Worm (Caenorhabditis elegans): ENCODE data around the gene cpg-4.

Gene cpg-4

ce11 chrV:5990383-5990782, 5.8 kb upstream of the cpg-4 start, which contains the start of gene fut-8:
TSS of gene fut-8 (minus strand) at chrV:5990483.
- TF ChIP-seq ceh-34 (tag; optimal IDR thresholded peaks at IDR 0.05) (peak; percentile 42), ceh-30 (tag; optimal IDR thresholded peaks at IDR 0.05) (no peak), ceh-48 (tag; optimal IDR thresholded peaks at IDR 0.05) (no peak), ttx-3 (tag; optimal IDR thresholded peaks at IDR 0.05) (no peak)

- TF ChIP-seq gmeb-2 (tag; optimal IDR thresholded peaks at IDR 0.05) = no peak
- no peak for TF ChIP-seq ceh-2 (tag; optimal IDR thresholded peaks at IDR 0.05)
- TF ChIP-seq ceh-48 (tag; optimal IDR thresholded peaks at IDR 0.05) = peak; percentile 73
- peak; percentile 41 for TF ChIP-seq syd-9 (tag; optimal IDR thresholded peaks at IDR 0.05)
- peak; percentile 63 for TF ChIP-seq ceh-14 (tag; optimal IDR thresholded peaks at IDR 0.05)
- no peak for TF ChIP-seq hlh-13 (GFP tag; optimal IDR thresholded peaks at IDR 0.05)
- no peak for TF ChIP-seq hlh-15 (tag; optimal IDR thresholded peaks at IDR 0.05)
- TF ChIP-seq hlh-30 (tag; optimal IDR thresholded peaks at IDR 0.05; ENCODE audit: insufficient read depth) = no peak
- TF ChIP-seq nhr-11 (tag; optimal IDR thresholded peaks at IDR 0.05) = no peak
- TF ChIP-seq fax-1 (tag; optimal IDR thresholded peaks at IDR 0.05) = no peak
- TF ChIP-seq dve-1 (tag; optimal IDR thresholded peaks at IDR 0.05) = no peak
- TF ChIP-seq ceh-6 (GFP tag; optimal IDR thresholded peaks at IDR 0.05) = no peak
- TF ChIP-seq ceh-19 (GFP tag; optimal IDR thresholded peaks at IDR 0.05) = no peak
- peak; percentile 50 for TF ChIP-seq tbx-2 (tag; optimal IDR thresholded peaks at IDR 0.05)
- no peak for TF ChIP-seq ceh-30 (tag; optimal IDR thresholded peaks at IDR 0.05)
- TF ChIP-seq pat-9 (tag; optimal IDR thresholded peaks at IDR 0.05) = no peak
- no peak for TF ChIP-seq elt-4 (tag; optimal IDR thresholded peaks at IDR 0.05)
- TF ChIP-seq ets-4 (tag; optimal IDR thresholded peaks at IDR 0.05) = no peak
- TF ChIP-seq pros-1 (tag; optimal IDR thresholded peaks at IDR 0.05) = peak; percentile 3
- no peak for TF ChIP-seq ceh-22 (tag; optimal IDR thresholded peaks at IDR 0.05)
- TF ChIP-seq pha-2 (tag; optimal IDR thresholded peaks at IDR 0.05) = no peak
- no peak for TF ChIP-seq K09A11.1 (tag; optimal IDR thresholded peaks at IDR 0.05; ENCODE audit: insufficient read depth)
- peak; percentile 53 for TF ChIP-seq ceh-31 (tag; optimal IDR thresholded peaks at IDR 0.05)
- TF ChIP-seq elt-2 (tag; optimal IDR thresholded peaks at IDR 0.05) = peak; percentile 47
- TF ChIP-seq T23F11.4 (GFP tag; optimal IDR thresholded peaks at IDR 0.05) = no peak
- TF ChIP-seq rnt-1 (tag; optimal IDR thresholded peaks at IDR 0.05) = peak; percentile 54
- peak; percentile 69 for TF ChIP-seq ceh-34 (tag; optimal IDR thresholded peaks at IDR 0.05)
- peak; percentile 69 for TF ChIP-seq ceh-18 (tag; optimal IDR thresholded peaks at IDR 0.05)
- no peak for TF ChIP-seq ztf-16 (tag; optimal IDR thresholded peaks at IDR 0.05)
- peak; percentile 55 for TF ChIP-seq nfya-1 (tag; optimal IDR thresholded peaks at IDR 0.05)
- peak; percentile 35 for TF ChIP-seq hlh-8 (tag; optimal IDR thresholded peaks at IDR 0.05)
- TF ChIP-seq ama-1 (optimal IDR thresholded peaks at IDR 0.05) = no peak
- peak; percentile 80 for TF ChIP-seq unc-42 (tag; optimal IDR thresholded peaks at IDR 0.05)
- no peak for TF ChIP-seq sdc-2 (tag; optimal IDR thresholded peaks at IDR 0.05)
- TF ChIP-seq unc-55 (GFP tag; optimal IDR thresholded peaks at IDR 0.05) = peak; percentile 94
- TF ChIP-seq ceh-45 (GFP tag; IDR thresholded peaks at IDR 0.05) = no peak
These were observed 4.6 kb upstream of the cpg-4 start for ce11 chrV:5991490-5992069.

ce11 chrV:5995598-5995997, 618 bp upstream of the cpg-4 start:
- no peak for TF ChIP-seq ama-1 (optimal IDR thresholded peaks at IDR 0.05)
- TF ChIP-seq ceh-6 (GFP tag; optimal IDR thresholded peaks at IDR 0.05) = no peak
- TF ChIP-seq sox-2 (GFP tag; IDR thresholded peaks at IDR 0.05) = no peak
- TF ChIP-seq fax-1 (tag; optimal IDR thresholded peaks at IDR 0.05) = no peak
- no peak for TF ChIP-seq pax-1 (tag; optimal IDR thresholded peaks at IDR 0.05)
- TF ChIP-seq unc-55 (GFP tag; optimal IDR thresholded peaks at IDR 0.05) = peak; percentile 84
- TF ChIP-seq rnt-1 (tag; optimal IDR thresholded peaks at IDR 0.05) = peak; percentile 39
- TF ChIP-seq pha-2 (tag; optimal IDR thresholded peaks at IDR 0.05) = no peak
- TF ChIP-seq ceh-14 (tag; optimal IDR thresholded peaks at IDR 0.05) = no peak
- no peak for TF ChIP-seq ceh-19 (GFP tag; optimal IDR thresholded peaks at IDR 0.05)

Measured in whole organism, late embryonic.